Fruit fly (Drosophila melanogaster) whole organism, embryonic: ENCODE data around the gene EAChm.

Experiments used
- Abd-B ChIP-seq: fragments of 200-800 bp; sonication (Bioruptor generic); optimal IDR thresholded peaks from 2 replicates; lab custom pipeline; 2018; ENCODE audit warnings: missing biosample characterization, mild to moderate bottlenecking, missing genetic modification characterization, moderate library complexity
- Atf3 ChIP-seq: fragments of 200-800 bp; sonication (Bioruptor generic); optimal IDR thresholded peaks from 3 replicates; lab custom pipeline; 2016; ENCODE audit warnings: missing biosample characterization, missing genetic modification characterization
- Bteb2 ChIP-seq: fragments of 200-800 bp; sonication (Bioruptor generic); optimal IDR thresholded peaks from 2 replicates; lab custom pipeline; 2016; ENCODE audit warnings: missing biosample characterization, missing genetic modification characterization
- CG11247 ChIP-seq: fragments of 200-800 bp; sonication (Bioruptor generic); IDR thresholded peaks from 2 replicates; pipeline ENCODE4 v1.3.6; 2022; ENCODE audit warnings: missing biosample characterization, missing genetic modification characterization
- CG11456 ChIP-seq: fragments of 200-800 bp; sonication (Bioruptor generic); IDR thresholded peaks from 3 replicates; pipeline ENCODE4 v1.3.6; 2022; ENCODE audit warnings: missing biosample characterization, missing genetic modification characterization
- CG12155 ChIP-seq: fragments of 200-800 bp; sonication (Bioruptor generic); optimal IDR thresholded peaks from 3 replicates; lab custom pipeline; 2016; ENCODE audit warnings: missing biosample characterization, missing genetic modification characterization
- CG1233 ChIP-seq: fragments of 200-800 bp; sonication (Bioruptor generic); optimal IDR thresholded peaks from 4 replicates; lab custom pipeline; 2018; ENCODE audit warnings: missing biosample characterization, mild to moderate bottlenecking, missing genetic modification characterization
- CG14014 ChIP-seq: fragments of 200-800 bp; sonication (Bioruptor generic); IDR thresholded peaks from 2 replicates; pipeline ENCODE4 v1.3.6; 2022; ENCODE audit warnings: missing biosample characterization, missing genetic modification characterization
- CG15601 ChIP-seq: fragments of 200-800 bp; sonication (Bioruptor generic); optimal IDR thresholded peaks from 3 replicates; lab custom pipeline; 2019; ENCODE audit warnings: missing biosample characterization, mild to moderate bottlenecking, missing genetic modification characterization, moderate library complexity
- CG18476 ChIP-seq: fragments of 200-800 bp; sonication (Bioruptor generic); optimal IDR thresholded peaks from 2 replicates; lab custom pipeline; 2016; ENCODE audit warnings: missing biosample characterization, mild to moderate bottlenecking, missing genetic modification characterization
- CG2202 ChIP-seq: fragments of 200-800 bp; sonication (Bioruptor generic); optimal IDR thresholded peaks from 2 replicates; lab custom pipeline; 2018; ENCODE audit warnings: missing biosample characterization, mild to moderate bottlenecking, missing genetic modification characterization
- CG30403 ChIP-seq: fragments of 200-800 bp; sonication (Bioruptor generic); optimal IDR thresholded peaks from 3 replicates; lab custom pipeline; 2016; ENCODE audit warnings: missing biosample characterization, missing genetic modification characterization
- CG31365 ChIP-seq: fragments of 200-800 bp; sonication (Bioruptor generic); optimal IDR thresholded peaks from 2 replicates; lab custom pipeline; 2018; ENCODE audit warnings: missing biosample characterization, mild to moderate bottlenecking, missing genetic modification characterization
- CG3163 ChIP-seq: fragments of 200-800 bp; sonication (Bioruptor generic); optimal IDR thresholded peaks from 3 replicates; lab custom pipeline; 2016; ENCODE audit warnings: missing biosample characterization, missing genetic modification characterization
- CG33213 ChIP-seq: fragments of 200-800 bp; sonication (Bioruptor generic); optimal IDR thresholded peaks from 3 replicates; lab custom pipeline; 2016; ENCODE audit warnings: missing biosample characterization, missing genetic modification characterization
- CG34422 ChIP-seq: fragments of 200-800 bp; sonication (Bioruptor generic); IDR thresholded peaks from 3 replicates; pipeline ENCODE4 v1.3.6; 2022; ENCODE audit warnings: missing biosample characterization, missing genetic modification characterization
- CG43689 ChIP-seq: fragments of 200-800 bp; sonication (Bioruptor generic); IDR thresholded peaks from 2 replicates; pipeline ENCODE4 v1.3.6; 2022; ENCODE audit warnings: missing biosample characterization, missing genetic modification characterization
- CG4820 ChIP-seq: fragments of 200-800 bp; sonication (Bioruptor generic); optimal IDR thresholded peaks from 3 replicates; lab custom pipeline; 2016; ENCODE audit warnings: missing biosample characterization, missing genetic modification characterization
- CG6854 ChIP-seq: fragments of 200-800 bp; sonication (Bioruptor generic); optimal IDR thresholded peaks from 3 replicates; lab custom pipeline; 2017; ENCODE audit warnings: missing biosample characterization, mild to moderate bottlenecking, missing genetic modification characterization
- CG7556 ChIP-seq: fragments of 200-800 bp; sonication (Bioruptor generic); optimal IDR thresholded peaks from 2 replicates; lab custom pipeline; 2017; ENCODE audit warnings: missing biosample characterization, mild to moderate bottlenecking, missing genetic modification characterization
- CTCF ChIP-seq: fragments of 200-800 bp; sonication (Bioruptor generic); optimal IDR thresholded peaks from 2 replicates; lab custom pipeline; 2017; ENCODE audit warnings: missing biosample characterization, mild to moderate bottlenecking, missing genetic modification characterization, moderate library complexity
- E2f1 ChIP-seq: fragments of 200-800 bp; sonication (Bioruptor generic); IDR thresholded peaks from 2 replicates; pipeline ENCODE4 v1.3.6; 2022; ENCODE audit warnings: missing biosample characterization, missing genetic modification characterization
- Gsc ChIP-seq: fragments of 200-800 bp; sonication (Bioruptor generic); IDR thresholded peaks from 2 replicates; pipeline ENCODE4 v1.3.6; 2022; ENCODE audit warnings: missing biosample characterization, missing genetic modification characterization
- Hey ChIP-seq: fragments of 200-800 bp; sonication (Bioruptor generic); optimal IDR thresholded peaks from 3 replicates; lab custom pipeline; 2018; ENCODE audit warnings: missing biosample characterization, mild to moderate bottlenecking, missing genetic modification characterization
- Lhr ChIP-seq: fragments of 200-800 bp; sonication (Bioruptor generic); optimal IDR thresholded peaks from 3 replicates; lab custom pipeline; 2017; ENCODE audit warnings: mild to moderate bottlenecking, missing biosample characterization, missing genetic modification reagents, missing genetic modification characterization
- Lim3 ChIP-seq: fragments of 200-800 bp; sonication (Bioruptor generic); IDR thresholded peaks from 2 replicates; pipeline ENCODE4 v1.3.6; 2022; ENCODE audit warnings: missing biosample characterization, missing genetic modification characterization
- MBD-R2 ChIP-seq: fragments of 200-800 bp; sonication (Bioruptor generic); IDR thresholded peaks from 2 replicates; pipeline ENCODE4 v1.3.6; 2022; ENCODE audit warnings: missing biosample characterization, missing genetic modification characterization
- NC2α ChIP-seq: fragments of 200-800 bp; sonication (Bioruptor generic); optimal IDR thresholded peaks from 2 replicates; lab custom pipeline; 2016; ENCODE audit warnings: missing biosample characterization, missing genetic modification characterization
- Nf-YC ChIP-seq: fragments of 200-800 bp; optimal IDR thresholded peaks from 3 replicates; lab custom pipeline; 2019; ENCODE audit warnings: missing biosample characterization, mild to moderate bottlenecking, missing genetic modification characterization, moderate library complexity
- Opbp ChIP-seq: fragments of 200-800 bp; sonication (Bioruptor generic); IDR thresholded peaks from 3 replicates; pipeline ENCODE4 v1.3.6; 2022; ENCODE audit warnings: missing biosample characterization, missing genetic modification characterization; ENCODE audit not compliant: partially characterized antibody
- Poxn ChIP-seq: fragments of 200-800 bp; sonication (Bioruptor generic); IDR thresholded peaks from 2 replicates; pipeline ENCODE4 v1.3.6; 2022; ENCODE audit warnings: missing biosample characterization, missing genetic modification characterization
- Usf ChIP-seq: fragments of 200-800 bp; sonication (Bioruptor generic); optimal IDR thresholded peaks from 2 replicates; lab custom pipeline; 2017; ENCODE audit warnings: missing genotype, missing biosample characterization, missing genetic modification characterization
- abd-A ChIP-seq: fragments of 200-800 bp; sonication (Bioruptor generic); optimal IDR thresholded peaks from 3 replicates; lab custom pipeline; 2019; ENCODE audit warnings: missing biosample characterization, mild to moderate bottlenecking, missing genetic modification characterization, moderate library complexity
- cg ChIP-seq: fragments of 200-800 bp; sonication (Bioruptor generic); optimal IDR thresholded peaks from 3 replicates; lab custom pipeline; 2019; ENCODE audit warnings: missing biosample characterization, mild to moderate bottlenecking, missing genetic modification characterization, moderate library complexity
- crol ChIP-seq: fragments of 200-800 bp; sonication (Bioruptor generic); IDR thresholded peaks from 2 replicates; pipeline ENCODE4 v1.3.6; 2022; ENCODE audit warnings: missing biosample characterization, missing genetic modification characterization
- dati ChIP-seq: fragments of 200-800 bp; sonication (Bioruptor generic); IDR thresholded peaks from 2 replicates; pipeline ENCODE4 v1.3.6; 2022; ENCODE audit warnings: missing biosample characterization, missing genetic modification characterization
- dmrt99B ChIP-seq: fragments of 200-800 bp; sonication (Bioruptor generic); optimal IDR thresholded peaks from 2 replicates; lab custom pipeline; 2018; ENCODE audit warnings: missing biosample characterization, mild to moderate bottlenecking, missing genetic modification characterization, moderate library complexity
- en ChIP-seq: fragments of 200-800 bp; sonication (Bioruptor generic); optimal IDR thresholded peaks from 2 replicates; lab custom pipeline; 2016; ENCODE audit warnings: missing biosample characterization, missing genetic modification characterization
- gsb ChIP-seq: fragments of 200-800 bp; sonication (Bioruptor generic); IDR thresholded peaks from 2 replicates; pipeline ENCODE4 v1.3.6; 2022; ENCODE audit warnings: missing biosample characterization, missing genetic modification characterization
- lab ChIP-seq: fragments of 200-800 bp; sonication (Bioruptor generic); optimal IDR thresholded peaks from 3 replicates; lab custom pipeline; 2017; ENCODE audit warnings: missing biosample characterization, missing genetic modification characterization, mild to moderate bottlenecking, moderate library complexity, missing genetic modification reagents
- lbe ChIP-seq: fragments of 200-800 bp; sonication (Bioruptor generic); optimal IDR thresholded peaks from 2 replicates; lab custom pipeline; 2016; ENCODE audit warnings: missing biosample characterization, mild to moderate bottlenecking, missing genetic modification characterization
- maf-S ChIP-seq: fragments of 200-800 bp; sonication (Bioruptor generic); optimal IDR thresholded peaks from 2 replicates; lab custom pipeline; 2016; ENCODE audit warnings: missing biosample characterization, missing genetic modification characterization
- nerfin-1 ChIP-seq: fragments of 200-800 bp; sonication (Bioruptor generic); optimal IDR thresholded peaks from 3 replicates; lab custom pipeline; 2019; ENCODE audit warnings: missing biosample characterization, mild to moderate bottlenecking, missing genetic modification characterization, moderate library complexity
- nom ChIP-seq: fragments of 200-800 bp; sonication (Bioruptor generic); optimal IDR thresholded peaks from 2 replicates; lab custom pipeline; 2017; ENCODE audit warnings: missing biosample characterization, missing genetic modification characterization, mild to moderate bottlenecking, moderate library complexity, missing genetic modification reagents
- pros ChIP-seq: fragments of 200-800 bp; sonication (Bioruptor generic); optimal IDR thresholded peaks from 3 replicates; lab custom pipeline; 2019; ENCODE audit warnings: missing biosample characterization, mild to moderate bottlenecking, missing genetic modification characterization, moderate library complexity
- pum ChIP-seq: fragments of 200-800 bp; sonication (Bioruptor generic); optimal IDR thresholded peaks from 2 replicates; lab custom pipeline; 2016; ENCODE audit warnings: missing biosample characterization, missing genetic modification characterization
- slbo ChIP-seq: fragments of 200-800 bp; sonication (Bioruptor generic); IDR thresholded peaks from 2 replicates; pipeline ENCODE4 v1.3.6; 2022; ENCODE audit warnings: missing biosample characterization, missing genetic modification characterization
- sob ChIP-seq: fragments of 200-800 bp; sonication (Bioruptor generic); IDR thresholded peaks from 2 replicates; pipeline ENCODE4 v1.3.6; 2022; ENCODE audit warnings: missing biosample characterization, missing genetic modification characterization
- zen ChIP-seq: fragments of 200-800 bp; sonication (Bioruptor generic); optimal IDR thresholded peaks from 3 replicates; lab custom pipeline; 2018; ENCODE audit warnings: missing biosample characterization, mild to moderate bottlenecking, missing genetic modification characterization, moderate library complexity

The EAChm gene

DNA sequence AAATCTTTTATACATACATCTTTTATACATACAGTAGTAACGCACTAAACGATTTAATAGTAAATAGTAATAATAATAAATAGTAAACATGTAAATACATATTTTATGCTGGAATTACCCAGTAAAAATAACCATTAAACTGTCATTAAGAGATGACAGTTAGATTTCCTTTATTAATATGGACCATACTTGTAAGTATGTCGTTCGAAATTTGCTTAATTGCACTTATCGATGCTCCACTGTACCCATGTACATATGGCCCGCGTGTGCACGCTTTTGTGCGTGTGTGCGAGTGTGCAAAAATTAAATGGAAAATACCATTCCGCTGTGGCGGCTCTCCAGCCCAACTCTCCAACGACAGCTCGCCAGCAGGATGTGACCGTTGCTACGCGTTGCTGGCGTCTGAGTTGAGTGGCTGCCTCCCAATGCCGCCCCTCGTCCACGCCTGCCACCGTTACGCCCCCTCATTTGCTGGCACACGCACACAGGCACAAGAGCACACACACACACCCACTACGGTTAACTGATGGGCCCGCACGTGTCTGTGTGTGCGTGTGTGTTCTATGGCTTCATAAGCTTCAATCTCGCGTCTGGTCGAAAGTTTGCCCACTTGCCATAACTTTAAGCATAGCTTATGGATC lies 48.2 kb downstream of the EAChm start (continued):
- peak; percentile 26 for TF ChIP-seq dmrt99B (tag; lab: Kevin White, UChicago)
- peak; percentile 61 for TF ChIP-seq crol
- TF ChIP-seq CG31365: no peak
- TF ChIP-seq Atf3 (GFP tag; lab: Kevin White, UChicago): no peak
- no peak for TF ChIP-seq CG1233
- TF ChIP-seq sob: 0 out of 2 replicates have a peak, but pooled peaks have one; percentile 15
- TF ChIP-seq NC2α (GFP tag; lab: Kevin White, UChicago): no peak
- peak; percentile 63 for TF ChIP-seq cg (GFP tag; lab: Kevin White, UChicago)
- TF ChIP-seq Nf-YC (tag; lab: Kevin White, UChicago): no peak
- no peak for TF ChIP-seq CG11456 (GFP tag; lab: Robert Waterston, UW)
- no peak for TF ChIP-seq CG14014 (GFP tag; lab: Robert Waterston, UW)
- TF ChIP-seq CG11247: 0 out of 2 replicates have a peak, but pooled peaks have one; percentile 14
- no peak for TF ChIP-seq CG30403 (GFP tag; lab: Kevin White, UChicago)
- no peak for TF ChIP-seq CG12155 (GFP tag; lab: Kevin White, UChicago)
- no peak for TF ChIP-seq E2f1 (GFP tag; lab: Robert Waterston, UW)
- TF ChIP-seq lab (GFP tag; lab: Kevin White, UChicago): peak; percentile 11
- no peak for TF ChIP-seq dati (GFP tag; lab: Robert Waterston, UW)
- TF ChIP-seq Usf (GFP tag; lab: Kevin White, UChicago): no peak
- TF ChIP-seq Opbp (GFP tag; lab: Robert Waterston, UW): no peak
- no peak for TF ChIP-seq Lhr (GFP tag; lab: Kevin White, UChicago)
- TF ChIP-seq Gsc (GFP tag; lab: Robert Waterston, UW): no peak
- no peak for TF ChIP-seq CG43689 (GFP tag; lab: Robert Waterston, UW)

dm6 chr3L:15103988-15104848 lies 49.6 kb downstream of the EAChm start:
- TF ChIP-seq pros (GFP tag; lab: Kevin White, UChicago) (no peak), nerfin-1 (tag; lab: Kevin White, UChicago) (no peak), Hey (peak; percentile 12), CG18476 (no peak), nom (GFP tag; lab: Kevin White, UChicago) (peak; percentile 7), CG7556 (no peak), slbo (GFP tag; lab: Robert Waterston, UW) (0 out of 2 replicates have a peak, but pooled peaks have one; percentile 6), en (GFP tag; lab: Kevin White, UChicago) (no peak), Poxn (GFP tag; lab: Robert Waterston, UW) (no peak), maf-S (GFP tag; lab: Kevin White, UChicago) (no peak), zen (tag; lab: Kevin White, UChicago) (no peak), gsb (GFP tag; lab: Robert Waterston, UW) (no peak), CG4820 (GFP tag; lab: Kevin White, UChicago) (no peak), CG33213 (no peak), CTCF (GFP tag; lab: Kevin White, UChicago) (no peak), abd-A (tag; lab: Kevin White, UChicago) (peak; percentile 88), pum (GFP tag; lab: Kevin White, UChicago) (no peak), Lim3 (GFP tag; lab: Robert Waterston, UW) (no peak), Abd-B (peak; percentile 55), lbe (peak; percentile 8), Bteb2 (GFP tag; lab: Kevin White, UChicago) (no peak), CG6854 (GFP tag; lab: Kevin White, UChicago) (peak; percentile 75), CG2202 (tag; lab: Kevin White, UChicago) (no peak), CG34422 (GFP tag; lab: Robert Waterston, UW) (no peak), CG3163 (GFP tag; lab: Kevin White, UChicago) (peak; percentile 48), CG15601 (tag; lab: Kevin White, UChicago) (no peak), MBD-R2 (0 out of 2 replicates have a peak, but pooled peaks have one; percentile 18)
